Fruit fly (Drosophila melanogaster) whole organism, embryonic: Measurements from ENCODE around the gene me31B.

Experiments used
- Asciz ChIP-seq: fragments of 200-800 bp; sonication (Bioruptor generic); optimal IDR thresholded peaks from 2 replicates; lab custom pipeline; 2017; ENCODE audit warnings: missing biosample characterization, mild to moderate bottlenecking, missing genetic modification characterization, missing genetic modification reagents
- CG11695 ChIP-seq: fragments of 200-800 bp; sonication (Bioruptor generic); IDR thresholded peaks from 3 replicates; pipeline ENCODE4 v1.3.6; 2022; ENCODE audit warnings: missing biosample characterization, missing genetic modification characterization
- CG11723 ChIP-seq: fragments of 200-800 bp; sonication (Bioruptor generic); optimal IDR thresholded peaks from 2 replicates; lab custom pipeline; 2017; ENCODE audit warnings: missing biosample characterization, mild to moderate bottlenecking, missing genetic modification characterization
- CG1233 ChIP-seq: fragments of 200-800 bp; sonication (Bioruptor generic); optimal IDR thresholded peaks from 4 replicates; lab custom pipeline; 2018; ENCODE audit warnings: missing biosample characterization, mild to moderate bottlenecking, missing genetic modification characterization
- CG12659 ChIP-seq: fragments of 200-800 bp; sonication (Bioruptor generic); optimal IDR thresholded peaks from 3 replicates; lab custom pipeline; 2017; ENCODE audit warnings: mild to moderate bottlenecking, missing biosample characterization, missing genetic modification reagents, missing genetic modification characterization
- CG13424 ChIP-seq: fragments of 200-800 bp; sonication (Bioruptor generic); optimal IDR thresholded peaks from 2 replicates; lab custom pipeline; 2019; ENCODE audit warnings: missing biosample characterization, mild to moderate bottlenecking, missing genetic modification characterization, moderate library complexity
- CG14014 ChIP-seq: fragments of 200-800 bp; sonication (Bioruptor generic); IDR thresholded peaks from 2 replicates; pipeline ENCODE4 v1.3.6; 2022; ENCODE audit warnings: missing biosample characterization, missing genetic modification characterization
- CG15479 ChIP-seq: fragments of 200-800 bp; sonication (Bioruptor generic); optimal IDR thresholded peaks from 3 replicates; lab custom pipeline; 2019; ENCODE audit warnings: missing biosample characterization, mild to moderate bottlenecking, missing genetic modification characterization, moderate library complexity
- CG15696 ChIP-seq: fragments of 200-800 bp; sonication (Bioruptor generic); optimal IDR thresholded peaks from 2 replicates; lab custom pipeline; 2019; ENCODE audit warnings: missing biosample characterization, mild to moderate bottlenecking, missing genetic modification characterization, moderate library complexity
- CG1603 ChIP-seq: fragments of 200-800 bp; sonication (Bioruptor generic); optimal IDR thresholded peaks from 2 replicates; lab custom pipeline; 2019; ENCODE audit warnings: missing biosample characterization, mild to moderate bottlenecking, missing genetic modification characterization, moderate library complexity
- CG17359 ChIP-seq: fragments of 200-800 bp; sonication (Bioruptor generic); optimal IDR thresholded peaks from 3 replicates; lab custom pipeline; 2018; ENCODE audit warnings: missing biosample characterization, mild to moderate bottlenecking, missing genetic modification characterization, moderate library complexity
- CG17568 ChIP-seq: fragments of 200-800 bp; sonication (Bioruptor generic); optimal IDR thresholded peaks from 2 replicates; lab custom pipeline; 2018; ENCODE audit warnings: missing biosample characterization, mild to moderate bottlenecking, missing genetic modification characterization, moderate library complexity
- CG18262 ChIP-seq: fragments of 200-800 bp; optimal IDR thresholded peaks from 3 replicates; lab custom pipeline; 2019; ENCODE audit warnings: missing biosample characterization, mild to moderate bottlenecking, missing genetic modification characterization, moderate library complexity
- CG3281 ChIP-seq: fragments of 200-800 bp; sonication (Bioruptor generic); optimal IDR thresholded peaks from 3 replicates; lab custom pipeline; 2017; ENCODE audit warnings: missing biosample characterization, mild to moderate bottlenecking, missing genetic modification characterization
- CG34422 ChIP-seq: fragments of 200-800 bp; sonication (Bioruptor generic); IDR thresholded peaks from 3 replicates; pipeline ENCODE4 v1.3.6; 2022; ENCODE audit warnings: missing biosample characterization, missing genetic modification characterization
- CG4328 ChIP-seq: fragments of 200-800 bp; sonication (Bioruptor generic); optimal IDR thresholded peaks from 3 replicates; lab custom pipeline; 2017; ENCODE audit warnings: missing biosample characterization, missing genetic modification reagents, missing genetic modification characterization
- CG8089 ChIP-seq: fragments of 200-800 bp; sonication (Bioruptor generic); optimal IDR thresholded peaks from 3 replicates; lab custom pipeline; 2016; ENCODE audit warnings: missing biosample characterization, missing genetic modification characterization
- CG8924 ChIP-seq: fragments of 200-800 bp; optimal IDR thresholded peaks from 3 replicates; lab custom pipeline; 2019; ENCODE audit warnings: missing biosample characterization, mild to moderate bottlenecking, missing genetic modification characterization, moderate library complexity
- D ChIP-seq, 2 experiments: fragments of 200-800 bp in 1 of 2; fragments of >200 bp in 1 of 2; sonication (Bioruptor generic) in 1 of 2; optimal IDR thresholded peaks; 2 replicates in 1 of 2; 3 replicates in 1 of 2; lab custom pipeline; 2017; ENCODE audit warnings: mild to moderate bottlenecking in 1 of 2, missing biosample characterization in 1 of 2, missing genetic modification characterization in 1 of 2, missing genetic modification reagents in 1 of 2
- Dad ChIP-seq: fragments of 200-800 bp; sonication (Bioruptor generic); optimal IDR thresholded peaks from 3 replicates; lab custom pipeline; 2016; ENCODE audit warnings: missing biosample characterization, missing genetic modification characterization
- Dll ChIP-seq: fragments of 200-800 bp; sonication (Bioruptor generic); IDR thresholded peaks from 4 replicates; pipeline ENCODE4 v1.3.6; 2022; ENCODE audit warnings: missing biosample characterization, missing genetic modification characterization; ENCODE audit not compliant: partially characterized antibody
- Fer1 ChIP-seq: fragments of 200-800 bp; sonication (Bioruptor generic); optimal IDR thresholded peaks from 2 replicates; lab custom pipeline; 2017; ENCODE audit warnings: missing biosample characterization, mild to moderate bottlenecking, missing genetic modification characterization
- Fer2 ChIP-seq: fragments of 200-800 bp; sonication (Bioruptor generic); optimal IDR thresholded peaks from 2 replicates; lab custom pipeline; 2018; ENCODE audit warnings: missing biosample characterization, mild to moderate bottlenecking, missing genetic modification characterization, moderate library complexity
- HmgZ ChIP-seq: fragments of 200-800 bp; sonication (Bioruptor generic); optimal IDR thresholded peaks from 2 replicates; lab custom pipeline; 2018; ENCODE audit warnings: missing biosample characterization, mild to moderate bottlenecking, missing genetic modification characterization
- Max ChIP-seq: fragments of 200-800 bp; sonication (Bioruptor generic); optimal IDR thresholded peaks from 2 replicates; lab custom pipeline; 2016; ENCODE audit warnings: missing biosample characterization, mild to moderate bottlenecking, missing genetic modification characterization
- Poxn ChIP-seq: fragments of 200-800 bp; sonication (Bioruptor generic); IDR thresholded peaks from 2 replicates; pipeline ENCODE4 v1.3.6; 2022; ENCODE audit warnings: missing biosample characterization, missing genetic modification characterization
- Side ChIP-seq: fragments of 200-800 bp; sonication (Bioruptor generic); optimal IDR thresholded peaks from 2 replicates; lab custom pipeline; 2016; ENCODE audit warnings: missing biosample characterization, missing genetic modification characterization
- Sin3A ChIP-seq: fragments of >200 bp; optimal IDR thresholded peaks from 2 replicates; lab custom pipeline; 2018
- ash1 ChIP-seq: fragments of 200-800 bp; sonication (Bioruptor generic); optimal IDR thresholded peaks from 2 replicates; lab custom pipeline; 2018; ENCODE audit warnings: missing biosample characterization, mild to moderate bottlenecking, missing genetic modification characterization
- az2 ChIP-seq: fragments of 200-800 bp; sonication (Bioruptor generic); optimal IDR thresholded peaks from 3 replicates; lab custom pipeline; 2016; ENCODE audit warnings: missing biosample characterization, missing genetic modification characterization
- cg ChIP-seq: fragments of 200-800 bp; sonication (Bioruptor generic); optimal IDR thresholded peaks from 3 replicates; lab custom pipeline; 2019; ENCODE audit warnings: missing biosample characterization, mild to moderate bottlenecking, missing genetic modification characterization, moderate library complexity
- chinmo ChIP-seq: fragments of 200-800 bp; sonication (Bioruptor generic); IDR thresholded peaks from 4 replicates; pipeline ENCODE4 v1.3.6; 2022; ENCODE audit warnings: missing biosample characterization, missing genetic modification characterization; ENCODE audit not compliant: partially characterized antibody
- chm ChIP-seq: fragments of 200-800 bp; sonication (Bioruptor generic); IDR thresholded peaks from 2 replicates; pipeline ENCODE4 v1.3.6; 2022; ENCODE audit warnings: missing biosample characterization, missing genetic modification characterization
- corto ChIP-seq: fragments of 200-800 bp; sonication (Bioruptor generic); optimal IDR thresholded peaks from 2 replicates; lab custom pipeline; 2016; ENCODE audit warnings: missing biosample characterization, mild to moderate bottlenecking, missing genetic modification characterization, moderate library complexity
- dmrt11E ChIP-seq: fragments of 200-800 bp; sonication (Bioruptor generic); optimal IDR thresholded peaks from 3 replicates; lab custom pipeline; 2018; ENCODE audit warnings: missing biosample characterization, mild to moderate bottlenecking, missing genetic modification characterization, moderate library complexity
- eve ChIP-seq, 2 experiments: fragments of >200 bp; optimal IDR thresholded peaks; 2 replicates each; lab custom pipeline; 2017; ENCODE audit warnings: missing biosample characterization in 2 of 2, missing genetic modification characterization in 2 of 2
- fd64A ChIP-seq: fragments of 200-800 bp; sonication (Bioruptor generic); optimal IDR thresholded peaks from 3 replicates; lab custom pipeline; 2018; ENCODE audit warnings: missing biosample characterization, mild to moderate bottlenecking, missing genetic modification characterization
- grn ChIP-seq: fragments of 200-800 bp; sonication (Bioruptor generic); optimal IDR thresholded peaks from 3 replicates; lab custom pipeline; 2017; ENCODE audit warnings: missing biosample characterization, missing genetic modification characterization
- hkb ChIP-seq, 2 experiments: fragments of 200-800 bp in 1 of 2; fragments of >200 bp in 1 of 2; sonication (Bioruptor generic) in 1 of 2; IDR thresholded peaks in 1 of 2; optimal IDR thresholded peaks in 1 of 2; 2 replicates each; pipeline versions ENCODE4 v1.3.6 to Lab custom; 2017 to 2022; ENCODE audit warnings: missing biosample characterization in 1 of 2, missing genetic modification characterization in 1 of 2
- nau ChIP-seq: fragments of 200-800 bp; sonication (Bioruptor generic); optimal IDR thresholded peaks from 3 replicates; lab custom pipeline; 2017; ENCODE audit warnings: missing biosample characterization, mild to moderate bottlenecking, missing genetic modification characterization, missing genetic modification reagents
- nerfin-1 ChIP-seq: fragments of 200-800 bp; sonication (Bioruptor generic); optimal IDR thresholded peaks from 3 replicates; lab custom pipeline; 2019; ENCODE audit warnings: missing biosample characterization, mild to moderate bottlenecking, missing genetic modification characterization, moderate library complexity
- odd ChIP-seq: fragments of 200-800 bp; sonication (Bioruptor generic); optimal IDR thresholded peaks from 2 replicates; lab custom pipeline; 2017; ENCODE audit warnings: missing biosample characterization, mild to moderate bottlenecking, missing genetic modification characterization
- onecut ChIP-seq: fragments of 200-800 bp; sonication (Bioruptor generic); IDR thresholded peaks from 2 replicates; pipeline ENCODE4 v1.3.6; 2022; ENCODE audit warnings: missing biosample characterization, missing genetic modification characterization
- sens ChIP-seq: fragments of 200-800 bp; sonication (Bioruptor generic); peaks from one replicate; lab custom pipeline; 2016; ENCODE audit warnings: missing biosample characterization, missing genetic modification characterization
- sim ChIP-seq: fragments of 200-800 bp; sonication (Bioruptor generic); IDR thresholded peaks from 2 replicates; pipeline ENCODE4 v1.3.6; 2022; ENCODE audit warnings: missing biosample characterization, missing genetic modification characterization
- stc ChIP-seq: fragments of 200-800 bp; sonication (Bioruptor generic); IDR thresholded peaks from 2 replicates; pipeline ENCODE4 v1.3.6; 2022; ENCODE audit warnings: missing biosample characterization, missing genetic modification characterization
- ttk ChIP-seq: fragments of 200-800 bp; sonication (Bioruptor generic); IDR thresholded peaks from 2 replicates; pipeline ENCODE4 v2.1.2; 2022; ENCODE audit warnings: missing biosample characterization, missing genetic modification characterization
- unpg ChIP-seq: fragments of 200-800 bp; sonication (Bioruptor generic); optimal IDR thresholded peaks from 3 replicates; lab custom pipeline; 2018; ENCODE audit warnings: missing biosample characterization, mild to moderate bottlenecking, missing genetic modification characterization, moderate library complexity
- yki ChIP-seq: fragments of >200 bp; optimal IDR thresholded peaks from 3 replicates; lab custom pipeline; 2018

The me31B gene

DNA sequence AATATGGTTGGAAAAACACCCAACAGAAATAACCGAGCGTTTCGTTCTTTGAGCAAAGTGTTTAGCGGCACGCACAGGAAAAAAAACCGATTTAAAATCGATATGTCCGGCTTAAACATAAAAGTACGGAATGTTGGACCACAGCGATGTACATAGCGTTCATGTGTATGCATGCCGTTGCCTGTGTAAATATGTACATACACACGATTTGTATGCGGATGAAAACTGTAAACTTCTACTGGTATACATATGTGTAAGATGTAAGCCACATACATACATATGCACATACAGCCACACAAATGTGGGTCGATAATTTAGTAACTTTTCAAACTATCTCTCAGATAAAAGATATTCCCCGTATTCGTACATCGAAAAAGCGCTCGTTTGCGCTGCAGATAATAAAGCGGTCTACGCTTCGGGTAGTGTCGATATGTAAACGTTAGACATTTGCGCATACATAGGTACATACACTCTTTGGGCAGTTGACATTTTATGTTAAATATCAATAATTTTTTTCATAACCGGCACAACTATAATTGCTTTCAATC, 10.6 kb downstream of the me31B start (continued):
- TF ChIP-seq D (optimal IDR thresholded peaks at IDR 0.05; lab: Kevin White, UChicago) = no peak
- peak; percentile 57 for TF ChIP-seq D (GFP tag; optimal IDR thresholded peaks at IDR 0.05; lab: Kevin White, UChicago)
- peak; percentile 34 for TF ChIP-seq CG17359 (tag; lab: Kevin White, UChicago)
- peak; percentile 68 for TF ChIP-seq CG4328 (GFP tag; lab: Kevin White, UChicago)
- no peak for TF ChIP-seq ash1 (GFP tag; lab: Kevin White, UChicago)
- peak; percentile 1 for TF ChIP-seq Asciz
- no peak for TF ChIP-seq az2 (GFP tag; lab: Kevin White, UChicago)
- peak; percentile 66 for TF ChIP-seq CG17568
- TF ChIP-seq chm (GFP tag; lab: Robert Waterston, UW) = peak; percentile 80
- peak; percentile 39 for TF ChIP-seq dmrt11E (tag; lab: Kevin White, UChicago)
- TF ChIP-seq Fer2 (tag; lab: Kevin White, UChicago) = no peak
- TF ChIP-seq chinmo = no peak
- TF ChIP-seq CG1603 (tag; lab: Kevin White, UChicago) = peak; percentile 19
- peak; percentile 33 for TF ChIP-seq CG8924 (tag; lab: Kevin White, UChicago)
- no peak for TF ChIP-seq Max (GFP tag; lab: Kevin White, UChicago)
- peak; percentile 1 for TF ChIP-seq Side (GFP tag; lab: Kevin White, UChicago)
- peak; percentile 49 for TF ChIP-seq Fer1 (GFP tag; lab: Kevin White, UChicago)
- TF ChIP-seq CG1233 (GFP tag; lab: Kevin White, UChicago) = peak; percentile 78
- TF ChIP-seq nau (GFP tag; lab: Kevin White, UChicago) = peak; percentile 3
- TF ChIP-seq CG15696 = peak; percentile 83
- TF ChIP-seq nerfin-1 (tag; lab: Kevin White, UChicago) = peak; percentile 91
- peak; percentile 81 for TF ChIP-seq CG15479 (GFP tag; lab: Kevin White, UChicago)
- 0 out of 4 replicates have a peak, but pooled peaks have one; percentile 24 for TF ChIP-seq Dll (GFP tag; lab: Robert Waterston, UW)
- no peak for TF ChIP-seq stc (GFP tag; lab: Robert Waterston, UW)
- TF ChIP-seq yki (lab: Kevin White, UChicago) = no peak
- no peak for TF ChIP-seq Poxn
- TF ChIP-seq eve (GFP tag; optimal IDR thresholded peaks at IDR 0.05; lab: Kevin White, UChicago) = peak in 1 of 2 experiments; percentile 91
- peak; percentile 20 for TF ChIP-seq grn (GFP tag; lab: Kevin White, UChicago)
- TF ChIP-seq fd64A (GFP tag; lab: Kevin White, UChicago) = peak; percentile 75
- TF ChIP-seq CG13424 (tag; lab: Kevin White, UChicago) = peak; percentile 34
- TF ChIP-seq odd (GFP tag; lab: Kevin White, UChicago) = peak; percentile 11
- peak; percentile 0 for TF ChIP-seq HmgZ (tag; lab: Kevin White, UChicago)
- TF ChIP-seq corto = peak; percentile 20
- TF ChIP-seq onecut (GFP tag; lab: Robert Waterston, UW) = peak; percentile 80
- peak; percentile 45 for TF ChIP-seq CG3281 (GFP tag; lab: Kevin White, UChicago)
- no peak for TF ChIP-seq sim (GFP tag; lab: Robert Waterston, UW)
- no peak for TF ChIP-seq unpg (GFP tag; lab: Kevin White, UChicago)
- TF ChIP-seq CG11695 (GFP tag; lab: Robert Waterston, UW) = peak; percentile 55; the same call in 1 of the 3 replicates
- no peak for TF ChIP-seq Dad (GFP tag; lab: Kevin White, UChicago)
- TF ChIP-seq ttk = no peak
- TF ChIP-seq CG8089 = peak; percentile 26
- peak; percentile 31; the same call in 1 of the 2 replicates for TF ChIP-seq CG14014
- TF ChIP-seq sens (GFP tag; lab: Kevin White, UChicago) = peak; percentile 86
- TF ChIP-seq cg = peak; percentile 79
- TF ChIP-seq CG18262 = peak; percentile 23
- TF ChIP-seq Sin3A = no peak
- TF ChIP-seq CG11723 = peak; percentile 27
- 0 out of 3 replicates have a peak, but pooled peaks have one; percentile 39 for TF ChIP-seq CG34422
- peak; percentile 1 for TF ChIP-seq CG12659
- no peak for TF ChIP-seq hkb (optimal IDR thresholded peaks at IDR 0.05; lab: Kevin White, UChicago)
- peak; percentile 42; the same call in 1 of the 2 replicates for TF ChIP-seq hkb (GFP tag; IDR thresholded peaks at IDR 0.05; lab: Robert Waterston, UW)
